Worm (Caenorhabditis elegans): Measurements from ENCODE around the gene npp-24.
A peak's percentile ranks its signal among the peaks of the same experiment; 100 is the strongest.
"Not testable (repeated sequence)": the region's sequence is repeated elsewhere in the genome, so short reads cannot be mapped to it uniquely, and the experiment has no call there.

npp-24 gene

ce11 chrII:5533642-5534041, 28.0 kb downstream of the npp-24 start, which contains the start of gene hlh-26:
Gene hlh-26, minus strand, starts transcription at chrII:5533742.
- TF ChIP-seq sptf-2 (GFP tag; optimal IDR thresholded peaks at IDR 0.05) (no peak), F49E8.2 (tag; optimal IDR thresholded peaks at IDR 0.05; ENCODE audit: insufficient read depth) (no peak), him-1 (tag; optimal IDR thresholded peaks at IDR 0.05) (no peak)

DNA sequence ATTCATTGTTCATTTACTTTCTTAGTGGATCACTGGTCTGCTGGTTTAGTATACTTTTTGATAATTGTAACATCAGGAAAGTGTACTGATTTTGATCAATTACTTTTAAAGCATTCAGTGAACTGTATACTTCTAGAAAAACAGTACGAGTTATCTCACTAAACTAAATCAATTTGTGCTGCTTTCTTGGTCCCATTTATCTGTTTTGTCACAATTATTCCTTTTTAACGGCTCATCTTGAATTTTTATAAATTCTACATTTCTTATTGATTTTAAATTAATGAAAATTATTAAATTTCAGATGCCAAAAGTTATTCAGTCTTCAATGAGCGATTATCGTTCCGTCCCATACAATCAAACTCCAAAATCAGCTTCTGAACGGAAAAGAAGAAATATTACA, 29.3 kb downstream of the npp-24 start, which contains the start of gene hlh-25:
Gene hlh-25 (plus strand): TSS at position 301 of the 400 bp plus-strand sequence.
- not testable (repeated sequence) for TF ChIP-seq hlh-26 (GFP tag; conservative IDR thresholded peaks at IDR 0.05); rec-8 (tag; optimal IDR thresholded peaks at IDR 0.05); dpff-1 (tag; optimal IDR thresholded peaks at IDR 0.05)

ce11 chrII:5537078-5537477, 31.4 kb downstream of the npp-24 start:
- no peak for TF ChIP-seq nhr-80 (tag; optimal IDR thresholded peaks at IDR 0.05)
- no peak for TF ChIP-seq rpc-1 (optimal IDR thresholded peaks at IDR 0.05)
- no peak for TF ChIP-seq rpc-1 (tag; optimal IDR thresholded peaks at IDR 0.05)
- TF ChIP-seq attf-3 (GFP tag; conservative IDR thresholded peaks at IDR 0.05) = peak; percentile 39; the same call in 1 of the 2 replicates
- TF ChIP-seq mxl-1 (tag; optimal IDR thresholded peaks at IDR 0.05) = no peak
- no peak for TF ChIP-seq Y53G8AR.9 (GFP tag; conservative IDR thresholded peaks at IDR 0.05)
- TF ChIP-seq ets-4 (GFP tag; optimal IDR thresholded peaks at IDR 0.05) = no peak
- TF ChIP-seq sptf-2 (GFP tag; optimal IDR thresholded peaks at IDR 0.05) = no peak

DNA sequence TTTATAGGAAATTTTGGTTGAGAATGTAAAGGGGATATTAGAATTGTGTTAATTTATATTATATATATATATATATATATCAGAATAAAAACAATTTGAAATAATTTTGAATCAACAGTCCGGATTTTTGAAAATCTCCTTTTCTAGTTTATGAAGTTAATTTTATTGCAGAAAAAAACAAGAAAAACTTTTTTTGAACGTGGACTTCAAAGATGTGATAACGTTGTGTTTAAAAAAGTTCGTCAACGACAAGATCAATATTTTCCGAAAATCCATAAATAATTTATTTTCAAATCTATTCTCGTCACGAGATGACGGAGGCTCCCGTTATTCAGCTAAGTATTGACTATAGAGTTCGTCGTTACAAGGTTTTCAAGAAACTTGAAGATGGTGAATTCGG, 31.9 kb downstream of the npp-24 start, which contains the start of gene C17C3.11:
Gene C17C3.11 (plus strand): TSS at position 301 of the 400 bp plus-strand sequence.
- TF ChIP-seq hmg-20 (GFP tag; IDR thresholded peaks at IDR 0.05) (no peak), unc-62 (GFP tag; optimal IDR thresholded peaks at IDR 0.05) (no peak), xnd-1 (tag; optimal IDR thresholded peaks at IDR 0.05) (no peak), K12H6.12 (tag; optimal IDR thresholded peaks at IDR 0.05) (no peak), die-1 (tag; optimal IDR thresholded peaks at IDR 0.05) (no peak), zfh-2 (GFP tag; conservative IDR thresholded peaks at IDR 0.05) (no peak), unc-130 (GFP tag; optimal IDR thresholded peaks at IDR 0.05) (no peak)

DNA sequence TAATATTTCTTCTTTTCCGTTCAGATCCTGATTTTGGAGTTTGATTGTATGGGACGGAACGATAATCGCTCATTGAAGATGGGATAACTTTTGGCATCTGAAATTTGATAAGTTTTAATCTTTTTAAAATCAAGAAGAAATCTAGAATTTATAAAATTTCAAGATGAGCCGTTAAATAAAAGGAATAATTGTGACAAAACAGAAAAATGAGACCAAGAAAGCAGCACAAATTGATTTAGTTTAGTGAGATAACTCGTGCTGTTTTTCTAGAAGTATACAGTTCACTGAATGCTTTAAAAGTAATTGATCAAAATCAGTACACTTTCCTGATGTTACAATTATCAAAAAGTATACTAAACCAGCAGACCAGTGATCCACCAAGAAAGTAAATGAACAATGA, 34.4 kb downstream of the npp-24 start, which contains the start of gene hlh-27:
Gene hlh-27 (minus strand): TSS at position 101 of the 400 bp plus-strand sequence.
- not testable (repeated sequence) for TF ChIP-seq nhr-120 (GFP tag; IDR thresholded peaks at IDR 0.05); Y53G8AR.9 (GFP tag; conservative IDR thresholded peaks at IDR 0.05); Y56A3A.18 (GFP tag; IDR thresholded peaks at IDR 0.05)

- TF ChIP-seq lin-40 (tag; optimal IDR thresholded peaks at IDR 0.05) (no peak), mes-4 (tag; optimal IDR thresholded peaks at IDR 0.05) (no peak), F23B12.7 (tag; optimal IDR thresholded peaks at IDR 0.05; ENCODE audit: insufficient read depth) (no peak), cebp-1 (GFP tag; IDR thresholded peaks at IDR 0.05) (no peak), cebp-1 (tag; optimal IDR thresholded peaks at IDR 0.05) (no peak)
Measured at ce11 chrII:5541685-5542084, 36.0 kb downstream of the npp-24 start, which contains the start of gene C17C3.24. Gene C17C3.24, minus strand, starts transcription at chrII:5541785.

ce11 chrII:5543476-5544144, 37.9 kb downstream of the npp-24 start:
- peak; percentile 93 for TF ChIP-seq egl-44 (GFP tag; IDR thresholded peaks at IDR 0.05)
- TF ChIP-seq bed-2 (GFP tag; IDR thresholded peaks at IDR 0.05) = peak; percentile 87
- peak; percentile 55 for TF ChIP-seq mes-4 (tag; optimal IDR thresholded peaks at IDR 0.05)
- TF ChIP-seq ceh-100 (GFP tag; IDR thresholded peaks at IDR 0.05) = peak; percentile 84
- peak; percentile 88 for TF ChIP-seq egl-18 (GFP tag; IDR thresholded peaks at IDR 0.05)
- 0 out of 2 replicates have a peak, but pooled peaks have one; percentile 35 for TF ChIP-seq nhr-120 (GFP tag; IDR thresholded peaks at IDR 0.05)
- TF ChIP-seq ztf-26 (tag; optimal IDR thresholded peaks at IDR 0.05) = peak; percentile 98
- TF ChIP-seq tbp1 (GFP tag; optimal IDR thresholded peaks at IDR 0.05) = peak; percentile 83
- peak; percentile 67 for TF ChIP-seq hsf-1 (GFP tag; IDR thresholded peaks at IDR 0.05)
- peak; percentile 78 for TF ChIP-seq D2030.7 (GFP tag; IDR thresholded peaks at IDR 0.05)
- TF ChIP-seq ceh-79 (tag; optimal IDR thresholded peaks at IDR 0.05) = peak; percentile 95
- peak; percentile 77 for TF ChIP-seq ztf-18 (tag; optimal IDR thresholded peaks at IDR 0.05)
- peak; percentile 97 for TF ChIP-seq dox-1 (GFP tag; IDR thresholded peaks at IDR 0.05)
